Worm (Caenorhabditis elegans) whole organism, L4 larva: ENCODE measurements around the gene nspf-2.

Experiments
- ama-1 ChIP-seq: fragments of 150-350 bp; optimal IDR thresholded peaks from 2 replicates; lab custom pipeline; 2014; ENCODE audit warnings: inconsistent platforms, mixed read lengths
- ceh-32 ChIP-seq: sonication (generic microtip); optimal IDR thresholded peaks from 2 replicates; lab custom pipeline; 2016; ENCODE audit warnings: mild to moderate bottlenecking, missing genetic modification characterization, missing compliant biosample characterization; ENCODE audit not compliant: poor library complexity
- dmd-6 ChIP-seq: fragments of 200-800 bp; sonication (Bioruptor generic); IDR thresholded peaks from 2 replicates; pipeline ENCODE4 v1.3.6; 2022; ENCODE audit warnings: missing genetic modification reagents, missing genetic modification characterization, missing compliant biosample characterization
- egl-27 ChIP-seq: sonication (generic microtip); optimal IDR thresholded peaks from 3 replicates; lab custom pipeline; 2017; ENCODE audit warnings: missing biosample characterization, missing genetic modification reagents, missing genetic modification characterization
- hmg-1.1 ChIP-seq: fragments of 200-800 bp; sonication (Bioruptor generic); IDR thresholded peaks from 2 replicates; pipeline ENCODE4 v1.3.6; 2022; ENCODE audit warnings: missing genetic modification reagents, missing genetic modification characterization, missing compliant biosample characterization
- lin-1 ChIP-seq: fragments of 200-800 bp; sonication (Bioruptor generic); IDR thresholded peaks from 2 replicates; pipeline ENCODE4 v1.3.6; 2022; ENCODE audit warnings: missing genetic modification reagents, missing genetic modification characterization, missing compliant biosample characterization
- lin-39 ChIP-seq: fragments of 150-350 bp; optimal IDR thresholded peaks from 2 replicates; lab custom pipeline; 2014; ENCODE audit warnings: missing biosample characterization, missing genetic modification reagents, missing genetic modification characterization
- nhr-237 ChIP-seq: sonication (generic microtip); optimal IDR thresholded peaks from 2 replicates; lab custom pipeline; 2017; ENCODE audit warnings: missing biosample characterization, missing genetic modification characterization
- tra-1 ChIP-seq: fragments of 200-800 bp; sonication (Bioruptor generic); IDR thresholded peaks from 2 replicates; pipeline ENCODE4 v1.3.6; 2022; ENCODE audit warnings: missing genetic modification reagents, missing genetic modification characterization, missing compliant biosample characterization

DNA sequence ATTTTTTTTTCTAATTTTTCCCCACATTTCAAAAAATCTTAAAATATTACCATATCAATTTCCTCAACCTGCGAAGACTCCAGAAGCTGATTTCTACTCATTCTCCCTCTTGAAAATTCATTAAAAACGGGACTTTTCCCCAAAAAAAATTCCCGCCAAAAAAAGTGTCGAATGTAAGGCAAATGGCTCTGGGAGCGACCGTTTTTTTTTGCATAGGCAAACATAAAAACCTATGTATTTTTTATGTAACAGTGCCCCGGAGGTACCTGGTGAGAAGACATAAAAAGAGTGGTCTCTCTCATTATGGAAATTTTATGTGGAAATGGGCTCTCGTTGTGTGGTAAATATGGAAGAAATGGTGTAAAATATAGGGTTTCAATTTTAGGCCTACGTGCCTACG is 4.5 kb upstream of the nspf-2 start, which contains the start of gene ceh-87:
- TF ChIP-seq lin-1 (no peak), tra-1 (GFP tag; lab: Robert Waterston, UW) (no peak), ceh-32 (no peak), egl-27 (tag; lab: Kevin White, UChicago) (no peak), nhr-237 (tag; lab: Kevin White, UChicago) (no peak), dmd-6 (GFP tag; lab: Robert Waterston, UW) (no peak), ama-1 (lab: Kevin White, UChicago) (no peak), lin-39 (tag; lab: Kevin White, UChicago) (no peak), hmg-1.1 (GFP tag; lab: Robert Waterston, UW) (no peak)
